Worm (Caenorhabditis elegans) whole organism, L1 larva: Measurements from ENCODE around the gene T10B9.9.

Experiments
- C04F5.9 ChIP-seq: sonication (generic microtip); optimal IDR thresholded peaks from 2 replicates; lab custom pipeline; 2016; ENCODE audit warnings: missing genetic modification characterization, missing compliant biosample characterization
- Y116A8C.19 ChIP-seq: sonication (generic microtip); optimal IDR thresholded peaks from 2 replicates; lab custom pipeline; 2016; ENCODE audit warnings: missing compliant biosample characterization, missing genetic modification characterization, borderline replicate concordance
- aha-1 ChIP-seq: fragments of 150-350 bp; optimal IDR thresholded peaks from 2 replicates; lab custom pipeline; 2014; ENCODE audit warnings: missing biosample characterization, missing genetic modification characterization
- aly-2 ChIP-seq: fragments of 150-350 bp; optimal IDR thresholded peaks from 2 replicates; lab custom pipeline; 2014; ENCODE audit warnings: missing biosample characterization, missing genetic modification characterization
- blmp-1 ChIP-seq: fragments of 150-350 bp; optimal IDR thresholded peaks from 2 replicates; lab custom pipeline; 2014; ENCODE audit warnings: missing biosample characterization, missing genetic modification characterization
- ceh-63 ChIP-seq: fragments of 200-800 bp; sonication (Bioruptor generic); optimal IDR thresholded peaks from 2 replicates; lab custom pipeline; 2018; ENCODE audit warnings: mild to moderate bottlenecking, missing genetic modification characterization, missing compliant biosample characterization
- ceh-8 ChIP-seq: fragments of 200-800 bp; sonication (Bioruptor generic); optimal IDR thresholded peaks from 2 replicates; lab custom pipeline; 2018; ENCODE audit warnings: mild to moderate bottlenecking, missing genetic modification characterization, moderate library complexity, missing compliant biosample characterization
- ceh-82 ChIP-seq, 3 experiments: fragments of 150-350 bp in 1 of 3; sonication (generic microtip) in 2 of 3; optimal IDR thresholded peaks; 2 replicates each; lab custom pipeline; 2014 to 2017; ENCODE audit warnings: missing biosample characterization in 3 of 3, missing genetic modification characterization in 3 of 3
- ceh-88 ChIP-seq: fragments of 200-800 bp; sonication (Bioruptor generic); IDR thresholded peaks from 2 replicates; pipeline ENCODE4 v1.3.6; 2022; ENCODE audit warnings: missing genetic modification characterization, missing compliant biosample characterization
- ceh-90 ChIP-seq: sonication (generic microtip); optimal IDR thresholded peaks from 2 replicates; lab custom pipeline; 2016; ENCODE audit warnings: missing genetic modification characterization, missing compliant biosample characterization
- dpl-1 ChIP-seq, 3 experiments: fragments of 150-350 bp in 2 of 3; sonication (generic microtip) in 1 of 3; optimal IDR thresholded peaks; 2 replicates each; lab custom pipeline; 2014 to 2017; ENCODE audit warnings: missing biosample characterization in 3 of 3, missing genetic modification characterization in 3 of 3, missing genetic modification reagents in 3 of 3
- dsc-1 ChIP-seq: sonication (generic microtip); optimal IDR thresholded peaks from 2 replicates; lab custom pipeline; 2016; ENCODE audit warnings: mild to moderate bottlenecking, missing genetic modification characterization, missing compliant biosample characterization
- efl-1 ChIP-seq, 4 experiments: fragments of 150-350 bp; optimal IDR thresholded peaks in 3 of 4; peaks in 1 of 4; 1 replicate in 1 of 4; 2 replicates in 3 of 4; lab custom pipeline; 2014; ENCODE audit warnings: missing biosample characterization in 2 of 4, missing genetic modification characterization in 2 of 4, missing genetic modification reagents in 2 of 4
- egl-13 ChIP-seq: sonication (generic microtip); optimal IDR thresholded peaks from 2 replicates; lab custom pipeline; 2016; ENCODE audit warnings: missing genotype, missing genetic modification reagents, missing genetic modification characterization, missing compliant biosample characterization
- egl-27 ChIP-seq, 2 experiments: fragments of 150-350 bp in 1 of 2; sonication (generic microtip); optimal IDR thresholded peaks; 3 replicates each; lab custom pipeline; 2017 to 2018; ENCODE audit warnings: missing biosample characterization in 2 of 2, missing genetic modification characterization in 2 of 2, missing genetic modification reagents in 2 of 2
- elt-2 ChIP-seq: sonication (generic microtip); optimal IDR thresholded peaks from 2 replicates; lab custom pipeline; 2016; ENCODE audit warnings: missing genetic modification characterization, mild to moderate bottlenecking, inconsistent platforms, missing compliant biosample characterization, missing genetic modification reagents
- ets-5 ChIP-seq: fragments of 200-800 bp; sonication (Bioruptor generic); IDR thresholded peaks from 2 replicates; pipeline ENCODE4 v1.3.6; 2022; ENCODE audit warnings: missing genetic modification characterization, missing compliant biosample characterization
- fkh-4 ChIP-seq: sonication (generic microtip); optimal IDR thresholded peaks from 2 replicates; lab custom pipeline; 2016; ENCODE audit warnings: missing compliant biosample characterization, missing genetic modification characterization, borderline replicate concordance
- hlh-17 ChIP-seq: fragments of 200-800 bp; sonication (Bioruptor generic); optimal IDR thresholded peaks from 2 replicates; lab custom pipeline; 2018; ENCODE audit warnings: missing genetic modification characterization, mild to moderate bottlenecking, missing compliant biosample characterization, moderate library complexity, borderline replicate concordance
- hlh-4 ChIP-seq: sonication (generic microtip); optimal IDR thresholded peaks from 2 replicates; lab custom pipeline; 2016; ENCODE audit warnings: mild to moderate bottlenecking, missing genetic modification characterization, missing compliant biosample characterization
- irx-1 ChIP-seq: sonication (generic microtip); optimal IDR thresholded peaks from 2 replicates; lab custom pipeline; 2016; ENCODE audit warnings: missing genetic modification characterization, missing compliant biosample characterization
- jun-1 ChIP-seq: fragments of 150-350 bp; optimal IDR thresholded peaks from 2 replicates; lab custom pipeline; 2014; ENCODE audit warnings: missing biosample characterization, missing genetic modification reagents, missing genetic modification characterization
- lin-13 ChIP-seq: fragments of 150-350 bp; optimal IDR thresholded peaks from 2 replicates; lab custom pipeline; 2014; ENCODE audit warnings: missing biosample characterization, missing genetic modification reagents, missing genetic modification characterization
- lin-14 ChIP-seq: fragments of 200-800 bp; sonication (Bioruptor generic); optimal IDR thresholded peaks from 2 replicates; lab custom pipeline; 2018; ENCODE audit warnings: mild to moderate bottlenecking, missing genetic modification characterization, moderate library complexity, missing compliant biosample characterization
- lin-15B ChIP-seq: fragments of 150-350 bp; sonication (generic microtip); optimal IDR thresholded peaks from 3 replicates; lab custom pipeline; 2014; ENCODE audit warnings: missing biosample characterization, missing genetic modification characterization
- lin-39 ChIP-seq: fragments of 150-350 bp; optimal IDR thresholded peaks from 2 replicates; lab custom pipeline; 2014; ENCODE audit warnings: missing biosample characterization, missing genetic modification reagents, missing genetic modification characterization
- lsy-2 ChIP-seq, 2 experiments: fragments of 150-350 bp; optimal IDR thresholded peaks; 2 replicates each; lab custom pipeline; 2014; ENCODE audit warnings: missing biosample characterization in 2 of 2, missing genetic modification characterization in 2 of 2
- mab-9 ChIP-seq: fragments of 200-800 bp; sonication (Bioruptor generic); IDR thresholded peaks from 2 replicates; pipeline ENCODE4 v1.3.6; 2022; ENCODE audit warnings: missing genetic modification reagents, missing genetic modification characterization, missing compliant biosample characterization
- mdl-1 ChIP-seq, 2 experiments: fragments of 150-350 bp; optimal IDR thresholded peaks; 2 replicates each; lab custom pipeline; 2014 to 2017; ENCODE audit warnings: missing biosample characterization in 2 of 2, missing genetic modification characterization in 2 of 2, inconsistent platforms in 1 of 2
- mef-2 ChIP-seq: fragments of 150-350 bp; optimal IDR thresholded peaks from 2 replicates; lab custom pipeline; 2014; ENCODE audit warnings: missing biosample characterization, missing genetic modification characterization
- nhr-11 ChIP-seq: fragments of 150-350 bp; optimal IDR thresholded peaks from 2 replicates; lab custom pipeline; 2014; ENCODE audit warnings: missing biosample characterization, missing genetic modification characterization
- nhr-19 ChIP-seq: fragments of 200-800 bp; sonication (Bioruptor generic); conservative IDR thresholded peaks from 2 replicates; pipeline ENCODE4 v1.3.6; 2022; ENCODE audit warnings: missing genetic modification characterization, missing compliant biosample characterization
- nhr-20 ChIP-seq: sonication (generic microtip); optimal IDR thresholded peaks from 2 replicates; lab custom pipeline; 2016; ENCODE audit warnings: mild to moderate bottlenecking, missing genetic modification characterization, missing compliant biosample characterization
- nhr-28 ChIP-seq: fragments of 150-350 bp; optimal IDR thresholded peaks from 2 replicates; lab custom pipeline; 2014; ENCODE audit warnings: missing biosample characterization, missing genetic modification characterization
- nhr-47 ChIP-seq: sonication (generic microtip); optimal IDR thresholded peaks from 2 replicates; lab custom pipeline; 2016; ENCODE audit warnings: mild to moderate bottlenecking, missing genetic modification characterization, moderate library complexity, missing compliant biosample characterization
- nhr-76 ChIP-seq: sonication (generic microtip); optimal IDR thresholded peaks from 2 replicates; lab custom pipeline; 2017; ENCODE audit warnings: missing biosample characterization, missing genetic modification characterization
- nhr-77 ChIP-seq: fragments of 150-350 bp; optimal IDR thresholded peaks from 2 replicates; lab custom pipeline; 2014; ENCODE audit warnings: missing biosample characterization, missing genetic modification characterization
- nhr-84 ChIP-seq: sonication (generic microtip); optimal IDR thresholded peaks from 2 replicates; lab custom pipeline; 2017; ENCODE audit warnings: missing biosample characterization, missing genetic modification characterization
- nhr-85 ChIP-seq: sonication (generic microtip); peaks from one replicate; lab custom pipeline; 2016; ENCODE audit warnings: missing genetic modification characterization, inconsistent platforms, missing compliant biosample characterization
- pag-3 ChIP-seq: sonication (generic microtip); optimal IDR thresholded peaks from 2 replicates; lab custom pipeline; 2017; ENCODE audit warnings: missing genetic modification characterization, mild to moderate bottlenecking, missing compliant biosample characterization, antibody characterized with exemption, borderline replicate concordance; ENCODE audit not compliant: insufficient read depth
- pqm-1 ChIP-seq: sonication (generic microtip); optimal IDR thresholded peaks from 3 replicates; lab custom pipeline; 2017; ENCODE audit warnings: missing biosample characterization, missing genetic modification characterization
- rnt-1 ChIP-seq: sonication (generic microtip); optimal IDR thresholded peaks from 2 replicates; lab custom pipeline; 2016; ENCODE audit warnings: mild to moderate bottlenecking, missing genetic modification characterization, moderate library complexity, missing compliant biosample characterization
- skn-1 ChIP-seq: fragments of 150-350 bp; optimal IDR thresholded peaks from 2 replicates; lab custom pipeline; 2014; ENCODE audit warnings: missing biosample characterization, missing genetic modification characterization
- snu-23 ChIP-seq: sonication (generic microtip); optimal IDR thresholded peaks from 2 replicates; lab custom pipeline; 2016; ENCODE audit warnings: missing genetic modification characterization, missing compliant biosample characterization
- sox-4 ChIP-seq: sonication (generic microtip); optimal IDR thresholded peaks from 2 replicates; lab custom pipeline; 2016; ENCODE audit warnings: missing genetic modification characterization, missing compliant biosample characterization
- unc-86 ChIP-seq: sonication (generic microtip); optimal IDR thresholded peaks from 2 replicates; lab custom pipeline; 2016; ENCODE audit warnings: missing genetic modification characterization, missing compliant biosample characterization
- ztf-11 ChIP-seq, 2 experiments: sonication (generic microtip); optimal IDR thresholded peaks; 2 replicates each; lab custom pipeline; 2016 to 2017; ENCODE audit warnings: missing genetic modification characterization in 2 of 2, missing biosample characterization in 1 of 2, missing compliant biosample characterization in 1 of 2
- ztf-4 ChIP-seq: fragments of 150-350 bp; optimal IDR thresholded peaks from 2 replicates; lab custom pipeline; 2014; ENCODE audit warnings: missing biosample characterization, missing genetic modification characterization

T10B9.9 gene

DNA sequence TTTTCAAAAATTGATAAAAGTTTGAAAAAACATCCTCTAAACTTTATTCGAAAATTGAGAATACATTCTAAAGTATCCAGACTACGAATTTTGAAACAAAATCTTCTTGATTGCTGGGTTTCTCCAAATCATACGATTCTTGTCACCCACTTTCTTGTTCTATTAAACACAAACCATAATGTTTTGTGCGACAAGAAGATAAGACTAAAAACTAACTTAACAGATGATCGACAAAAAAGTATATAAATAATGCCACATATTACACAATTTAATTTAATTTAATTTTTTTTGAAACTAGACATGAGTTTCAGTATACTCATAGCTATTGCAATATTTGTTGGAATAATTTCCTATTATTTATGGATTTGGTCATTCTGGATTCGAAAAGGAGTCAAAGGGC, 27.6 kb upstream of the T10B9.9 start, which contains the start of gene cyp-13A7:
Gene cyp-13A7 (plus strand): TSS at position 301 of the 400 bp plus-strand sequence.
- TF ChIP-seq ztf-4 (tag; lab: Kevin White, UChicago) (no peak), nhr-85 (tag; lab: Kevin White, UChicago) (peak; percentile 6), jun-1 (tag; lab: Kevin White, UChicago) (no peak), ceh-90 (tag; lab: Kevin White, UChicago) (no peak), nhr-20 (peak; percentile 17), nhr-76 (no peak)

DNA sequence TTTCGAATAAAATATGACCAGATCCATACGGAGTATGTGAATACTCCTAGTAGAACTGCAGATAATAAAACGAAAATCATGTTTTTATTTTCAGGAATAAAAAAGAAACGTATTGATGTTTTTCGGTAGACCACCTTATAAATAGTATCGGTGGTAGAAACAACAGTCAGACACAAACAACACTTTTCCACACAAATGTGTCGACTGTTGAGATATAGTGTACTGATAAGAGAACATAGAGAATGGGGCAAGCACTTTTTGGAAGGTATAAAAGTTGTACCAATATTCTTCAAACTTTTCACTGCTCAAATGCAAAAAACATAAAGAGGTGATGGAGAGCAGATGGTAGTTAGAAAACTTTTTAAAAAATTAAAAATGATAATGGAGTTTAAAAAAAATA, 27.0 kb upstream of the T10B9.9 start, which contains the start of gene cyp-13A6:
Gene cyp-13A6 (minus strand): TSS at position 180 of the 400 bp plus-strand sequence.
- TF ChIP-seq aha-1, result no peak
- no peak for TF ChIP-seq rnt-1 (tag; lab: Kevin White, UChicago)
- TF ChIP-seq unc-86 (tag; lab: Kevin White, UChicago), result no peak
- no peak for TF ChIP-seq ztf-11 (tag; optimal IDR thresholded peaks at IDR 0.05; lab: Kevin White, UChicago)
- TF ChIP-seq lin-14 (GFP tag; lab: Kevin White, UChicago), result peak; percentile 28
- no peak for TF ChIP-seq pqm-1 (tag; lab: Kevin White, UChicago)
- peak; percentile 21 for TF ChIP-seq elt-2
- TF ChIP-seq C04F5.9, result no peak
- no peak for TF ChIP-seq blmp-1
- peak; percentile 13 for TF ChIP-seq nhr-20

DNA sequence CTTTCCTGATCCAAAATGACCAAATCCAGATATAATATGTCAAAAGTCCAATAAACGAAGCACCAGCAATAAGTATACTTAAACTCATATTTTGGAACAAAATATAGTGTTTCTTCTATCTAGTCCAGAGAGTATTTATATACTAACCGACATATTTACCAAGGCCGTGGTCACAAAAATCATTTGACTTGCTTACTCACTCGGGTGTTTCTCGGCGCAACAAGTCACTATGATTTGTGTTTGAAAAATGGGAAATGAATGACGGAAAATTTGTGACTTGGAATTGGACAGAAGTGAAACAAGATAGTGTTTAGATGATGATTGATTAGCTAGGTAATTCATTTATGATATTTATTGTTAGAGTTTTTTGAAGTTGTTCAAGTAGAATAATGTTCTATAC, 24.6 kb upstream of the T10B9.9 start, which contains the start of gene cyp-13A5:
Gene cyp-13A5 (minus strand): TSS at position 112 of the 400 bp plus-strand sequence.
- TF ChIP-seq lin-15B (tag; lab: Kevin White, UChicago), result no peak
- TF ChIP-seq nhr-47 (tag; lab: Kevin White, UChicago), result no peak
- TF ChIP-seq lin-39, result no peak
- TF ChIP-seq sox-4 (tag; lab: Kevin White, UChicago), result no peak
- TF ChIP-seq skn-1 (tag; lab: Kevin White, UChicago), result no peak
- TF ChIP-seq hlh-17, result no peak
- TF ChIP-seq ceh-88, result no peak
- no peak for TF ChIP-seq dpl-1 (GFP tag; optimal IDR thresholded peaks at IDR 0.05; lab: Kevin White, UChicago)
- no peak for TF ChIP-seq ceh-8 (GFP tag; lab: Kevin White, UChicago)
- TF ChIP-seq pag-3, result no peak
- no peak for TF ChIP-seq pqm-1 (tag; lab: Kevin White, UChicago)
- no peak for TF ChIP-seq egl-27 (tag; optimal IDR thresholded peaks at IDR 0.05; lab: Kevin White, UChicago)
- TF ChIP-seq nhr-11 (tag; lab: Kevin White, UChicago), result no peak
- TF ChIP-seq fkh-4 (tag; lab: Kevin White, UChicago), result no peak
- TF ChIP-seq nhr-84 (tag; lab: Kevin White, UChicago), result no peak
- peak in 1 of 2 experiments; percentile 5 for TF ChIP-seq mdl-1 (tag; optimal IDR thresholded peaks at IDR 0.05; lab: Kevin White, UChicago)
- no peak for TF ChIP-seq mef-2 (tag; lab: Kevin White, UChicago)
- no peak for TF ChIP-seq ceh-90 (tag; lab: Kevin White, UChicago)
- no peak for TF ChIP-seq ceh-63 (GFP tag; lab: Kevin White, UChicago)
- no peak for TF ChIP-seq dsc-1 (tag; lab: Kevin White, UChicago)
- no peak for TF ChIP-seq nhr-28
- TF ChIP-seq lsy-2 (tag; optimal IDR thresholded peaks at IDR 0.05; lab: Kevin White, UChicago), result no peak
- TF ChIP-seq aly-2 (tag; lab: Kevin White, UChicago), result no peak
- TF ChIP-seq lin-14 (GFP tag; lab: Kevin White, UChicago), result peak; percentile 80
- TF ChIP-seq ztf-4 (tag; lab: Kevin White, UChicago), result no peak
- no peak for TF ChIP-seq efl-1 (optimal IDR thresholded peaks at IDR 0.05; lab: Kevin White, UChicago)
- no peak for TF ChIP-seq efl-1 (GFP tag; optimal IDR thresholded peaks at IDR 0.05 in 1 of 2; lab: Kevin White, UChicago)
- no peak for TF ChIP-seq hlh-4 (tag; lab: Kevin White, UChicago)
- no peak for TF ChIP-seq Y116A8C.19 (tag; lab: Kevin White, UChicago)
- TF ChIP-seq ceh-82 (tag; optimal IDR thresholded peaks at IDR 0.05; lab: Kevin White, UChicago), result no peak
- no peak for TF ChIP-seq ets-5 (GFP tag; lab: Robert Waterston, UW)
- TF ChIP-seq snu-23 (GFP tag; lab: Kevin White, UChicago), result peak; percentile 56
- TF ChIP-seq unc-86 (tag; lab: Kevin White, UChicago), result no peak
- no peak for TF ChIP-seq mab-9 (GFP tag; lab: Robert Waterston, UW)
- TF ChIP-seq nhr-19, result no peak
- TF ChIP-seq nhr-76, result no peak
- no peak for TF ChIP-seq irx-1 (tag; lab: Kevin White, UChicago)
- no peak for TF ChIP-seq egl-13 (tag; lab: Kevin White, UChicago)
- TF ChIP-seq nhr-77 (tag; lab: Kevin White, UChicago), result no peak
- TF ChIP-seq lin-13 (GFP tag; lab: Kevin White, UChicago), result no peak
- peak; percentile 34 for TF ChIP-seq elt-2
